Fruit fly (Drosophila melanogaster): ENCODE results near the gene CG17325.
A peak's percentile ranks its signal among the peaks of the same experiment; 100 is the strongest.

Gene CG17325

DNA sequence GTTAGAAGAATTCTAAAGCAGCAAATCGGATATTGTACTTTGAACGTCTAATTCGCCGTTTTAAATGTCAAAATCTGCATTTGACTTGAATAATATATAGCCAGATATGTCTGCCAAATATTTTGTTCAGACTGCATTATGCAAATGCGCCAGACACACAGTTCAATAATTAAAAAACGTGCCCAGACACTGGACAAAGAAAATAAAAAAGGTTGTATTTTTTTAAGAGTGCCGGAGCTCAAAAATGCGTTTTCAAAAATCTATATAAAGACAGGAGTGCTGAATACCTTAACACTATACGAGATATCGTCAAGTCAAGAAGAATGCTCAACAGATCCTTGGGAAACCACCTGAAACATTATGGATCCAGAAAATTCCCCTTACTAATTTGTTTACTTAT lies at the start of gene CG17325, which contains the start of gene CG42305:
TSS of gene CG17325 (plus strand) at position 301 of the 400 bp plus-strand sequence.
TSS of gene CG42305 (plus strand) at position 301 of the 400 bp plus-strand sequence.
- TF ChIP-seq CTCF (optimal IDR thresholded peaks at IDR 0.05) (no peak), CG8478 (optimal IDR thresholded peaks at IDR 0.05) (no peak)

DNA sequence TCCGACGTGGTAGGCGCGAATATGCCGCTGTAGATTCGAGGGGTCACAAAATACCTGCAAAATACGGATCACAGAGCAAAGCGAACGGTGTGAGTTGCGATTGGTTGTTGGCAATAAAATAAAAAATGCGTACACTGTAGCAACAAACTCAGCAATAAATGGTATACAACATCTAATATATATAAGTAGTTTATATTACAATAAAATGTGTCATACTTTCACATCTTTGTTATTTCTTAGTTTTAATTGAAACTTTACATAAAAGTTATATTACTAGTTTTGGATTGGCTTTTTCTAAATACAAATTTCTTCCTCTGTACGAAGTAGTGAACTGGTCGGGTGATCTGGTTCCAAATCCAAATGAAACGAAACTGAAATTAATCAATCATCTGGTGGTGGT lies 46.7 kb upstream of the CG17325 start:
- no peak for TF ChIP-seq CG8478 (optimal IDR thresholded peaks at IDR 0.05)
- no peak for TF ChIP-seq CTCF (optimal IDR thresholded peaks at IDR 0.05)

DNA sequence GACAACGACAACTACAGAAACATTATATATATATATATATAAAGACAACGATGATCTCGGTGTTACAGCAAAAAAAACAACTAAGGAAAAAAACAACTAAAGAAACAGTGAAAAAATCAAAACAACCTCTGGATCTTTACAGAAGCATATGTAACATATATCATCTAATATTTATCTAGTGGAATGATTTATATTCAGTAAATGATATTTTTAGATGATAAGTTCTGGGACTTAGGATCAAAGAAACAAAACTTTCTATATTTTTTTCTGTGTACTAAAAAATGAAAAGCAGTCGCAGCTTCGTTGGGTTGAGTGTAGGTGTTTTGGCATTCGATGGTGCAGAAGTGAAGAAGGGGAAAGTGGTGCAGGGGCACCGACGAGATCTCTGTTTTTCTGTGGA lies 45.3 kb upstream of the CG17325 start:
- TF ChIP-seq CG8478 (optimal IDR thresholded peaks at IDR 0.05) (no peak), CTCF (optimal IDR thresholded peaks at IDR 0.05) (no peak)

DNA sequence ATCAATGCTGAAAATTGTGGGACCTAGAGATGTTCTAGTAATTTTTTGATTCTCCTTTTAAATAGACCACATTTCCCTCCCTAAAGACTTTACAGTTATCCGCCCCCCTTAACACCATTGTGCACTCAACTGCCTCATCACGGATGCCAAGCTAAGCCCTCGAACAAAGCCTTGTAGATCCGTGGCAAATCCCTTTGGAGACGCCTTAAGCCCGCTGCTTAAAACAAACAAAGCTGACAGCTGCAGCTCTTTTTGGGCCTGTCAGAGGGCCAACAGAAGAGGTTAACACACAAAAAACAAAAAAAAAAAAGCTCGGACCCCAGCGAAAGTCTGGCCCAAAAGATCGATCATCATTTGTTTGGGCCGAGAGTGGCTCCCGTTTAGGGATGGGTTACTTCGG lies 44.6 kb upstream of the CG17325 start:
- TF ChIP-seq CTCF (optimal IDR thresholded peaks at IDR 0.05) (no peak), CG8478 (optimal IDR thresholded peaks at IDR 0.05) (no peak)

DNA sequence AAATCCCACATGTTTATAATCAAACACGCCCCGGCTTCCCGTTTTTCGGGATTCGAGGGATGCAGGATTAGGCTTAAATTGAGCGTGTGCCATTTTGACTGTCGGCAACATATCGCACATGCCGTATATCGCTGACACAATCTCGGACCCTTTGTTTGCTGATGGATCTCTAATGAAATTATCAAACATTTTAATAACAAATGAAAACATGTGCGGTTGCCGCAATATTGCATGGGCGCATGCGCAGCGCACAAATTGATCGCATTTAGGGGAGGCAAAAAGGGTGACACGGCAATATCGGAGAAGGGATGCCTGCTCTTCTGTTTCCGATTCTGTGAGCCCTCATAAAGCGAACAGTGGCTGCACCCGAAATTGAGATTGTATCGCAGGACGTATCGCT lies 37.2 kb upstream of the CG17325 start:
- no peak for TF ChIP-seq CG8478 (optimal IDR thresholded peaks at IDR 0.05)
- TF ChIP-seq CTCF (optimal IDR thresholded peaks at IDR 0.05): no peak

DNA sequence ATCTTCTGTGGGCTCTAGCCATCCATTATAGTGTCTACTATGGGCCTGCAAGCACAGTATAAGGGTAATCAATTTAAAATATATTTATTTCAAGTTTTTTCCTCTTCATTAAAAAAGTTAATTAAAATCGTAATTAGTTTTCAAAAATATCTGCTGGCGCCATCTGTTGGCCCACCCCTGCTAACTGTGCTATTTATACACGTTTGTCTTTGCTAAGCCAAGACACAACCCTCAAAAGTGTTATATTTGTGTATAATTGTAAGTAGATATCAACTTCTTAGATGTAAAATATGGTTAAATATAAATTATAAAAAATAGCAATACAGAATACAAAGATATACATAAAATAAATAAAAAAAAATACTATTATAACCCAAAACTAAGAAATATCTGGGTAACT lies 35.9 kb upstream of the CG17325 start:
- peak; percentile 65 to 91 for TF ChIP-seq CTCF (optimal IDR thresholded peaks at IDR 0.05)
- TF ChIP-seq CG8478 (optimal IDR thresholded peaks at IDR 0.05): no peak

DNA sequence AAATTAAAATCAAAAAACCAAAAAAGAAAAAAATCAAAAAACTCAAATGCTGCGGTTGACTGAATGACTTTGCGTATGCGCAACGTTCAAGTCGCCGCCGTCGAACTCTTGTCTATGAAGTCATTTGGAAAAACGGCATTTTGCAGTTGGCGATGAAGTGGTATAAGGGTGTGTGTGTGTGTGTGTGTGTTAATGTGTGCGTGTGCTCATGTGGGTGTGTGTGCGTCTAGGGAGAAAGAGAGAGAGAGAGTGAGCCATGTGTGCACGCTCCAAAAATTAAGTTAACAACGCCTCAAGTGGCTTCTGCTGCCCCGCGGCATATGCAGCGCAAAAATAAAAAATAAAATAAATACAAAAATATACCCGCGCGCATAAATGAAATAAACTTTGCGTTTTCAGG lies 35.0 kb upstream of the CG17325 start:
- TF ChIP-seq CG8478 (optimal IDR thresholded peaks at IDR 0.05) (no peak), CTCF (optimal IDR thresholded peaks at IDR 0.05) (no peak)

DNA sequence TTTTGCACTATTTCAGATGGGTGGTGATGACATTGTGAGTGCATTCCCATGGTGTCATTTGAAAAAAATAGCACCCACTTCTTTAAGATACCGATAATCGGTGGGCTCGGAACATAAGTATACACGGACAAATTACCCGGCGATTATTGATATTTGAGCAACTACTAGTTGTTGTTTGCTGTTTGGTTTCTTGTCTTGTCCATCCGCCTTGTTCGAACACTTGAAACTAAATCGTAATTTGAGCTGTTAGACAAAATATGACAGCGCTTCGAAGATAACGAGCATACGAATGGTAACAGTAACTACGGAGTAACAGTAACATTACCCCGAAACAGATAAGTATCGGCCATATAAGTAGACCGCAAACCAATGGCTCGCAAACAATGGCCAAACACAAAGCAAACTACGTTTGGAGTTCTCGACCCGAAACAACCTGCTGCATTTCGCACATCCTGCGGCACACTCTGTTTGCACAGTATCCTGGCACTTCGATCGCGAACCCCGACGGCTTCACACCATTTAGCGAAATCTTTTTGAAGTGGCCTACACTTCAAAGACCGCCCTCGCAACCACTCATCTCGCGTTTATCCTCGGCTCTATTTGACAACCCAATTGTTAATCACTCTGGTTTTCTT lies 31.4 kb upstream of the CG17325 start:
- TF ChIP-seq CTCF (optimal IDR thresholded peaks at IDR 0.05): no peak
- no peak for TF ChIP-seq CG8478 (optimal IDR thresholded peaks at IDR 0.05)

DNA sequence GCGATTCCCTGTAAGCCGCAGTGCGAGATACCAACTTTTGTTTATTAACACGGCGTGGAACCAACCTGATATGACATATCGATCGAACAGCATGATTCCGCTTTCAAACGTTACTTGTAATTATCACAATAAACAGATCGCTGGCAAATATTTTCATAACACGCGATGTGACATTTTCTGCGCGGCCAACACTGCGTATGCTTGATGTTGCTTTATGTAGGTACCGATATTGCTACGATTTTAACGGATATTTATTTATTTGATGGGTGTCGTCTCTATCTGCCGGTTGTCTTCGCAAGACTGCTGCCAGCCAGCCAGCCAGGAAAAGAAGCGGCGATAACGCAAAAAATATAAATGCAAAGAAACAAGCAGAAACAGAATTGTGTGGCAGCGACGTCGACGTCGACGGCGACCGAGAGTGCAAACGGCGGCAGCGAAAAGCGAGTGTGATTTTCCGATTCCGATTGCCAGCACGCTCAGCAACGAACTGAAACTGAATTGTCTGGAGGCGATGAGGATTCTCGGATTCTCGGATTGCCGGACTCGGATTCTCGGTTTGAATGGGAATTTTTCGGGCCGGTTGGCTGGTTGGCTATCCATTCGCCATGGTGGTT lies 30.1 kb upstream of the CG17325 start:
- no peak for TF ChIP-seq CTCF (optimal IDR thresholded peaks at IDR 0.05)
- TF ChIP-seq CG8478 (optimal IDR thresholded peaks at IDR 0.05): no peak

DNA sequence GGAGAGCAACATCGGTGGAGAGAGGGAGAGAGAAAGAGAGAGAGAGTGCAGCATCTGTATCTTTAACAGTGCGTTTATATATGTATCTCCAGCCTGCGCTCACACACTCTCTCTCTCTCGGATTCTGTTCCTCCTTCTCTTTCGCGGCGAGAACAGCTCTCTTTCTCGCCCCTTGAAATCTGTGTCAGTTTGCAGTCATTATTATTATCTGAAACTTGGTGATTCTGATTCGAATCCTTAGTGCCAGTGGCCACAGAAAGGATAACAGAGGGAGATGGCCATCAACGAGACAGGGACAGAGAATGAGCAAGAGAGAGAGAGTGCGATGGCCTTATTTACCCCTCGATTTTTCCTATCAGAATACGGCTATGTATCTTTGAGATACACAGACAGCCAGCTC lies 29.5 kb upstream of the CG17325 start:
- no peak for TF ChIP-seq CG8478 (optimal IDR thresholded peaks at IDR 0.05)
- peak in 1 of 2 experiments; percentile 27 for TF ChIP-seq CTCF (optimal IDR thresholded peaks at IDR 0.05)

DNA sequence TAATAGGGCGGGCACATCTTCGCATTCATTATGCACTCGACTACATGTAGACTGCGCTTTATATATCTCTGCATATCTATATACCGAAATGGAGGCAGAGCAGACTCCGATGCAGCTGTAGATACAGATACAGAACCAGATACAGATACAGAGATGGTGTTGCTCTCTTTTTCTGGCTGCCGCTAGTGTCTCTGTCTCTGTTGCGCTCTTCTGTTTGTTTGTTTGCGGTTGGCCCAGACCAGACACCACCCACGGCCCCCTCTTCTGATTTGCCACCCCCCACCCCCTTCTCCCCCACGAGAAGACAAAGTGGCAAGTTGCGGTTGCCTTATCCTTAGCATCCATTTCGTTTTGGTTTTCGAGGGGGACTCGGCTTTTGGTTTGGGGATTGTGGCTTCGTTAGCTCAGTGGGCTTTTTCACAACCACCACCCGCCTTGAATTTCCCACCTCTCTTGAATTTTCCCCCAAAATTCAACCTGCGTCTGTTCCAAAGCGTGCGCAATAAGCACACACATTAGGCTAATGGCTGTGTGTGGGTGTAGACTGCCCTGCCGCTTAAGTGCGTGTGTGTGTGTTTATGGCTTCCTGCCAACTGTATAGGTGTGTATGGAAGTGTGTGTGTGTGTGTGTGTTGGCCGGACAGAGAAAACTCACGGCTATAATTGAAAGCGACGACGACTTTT lies 28.9 kb upstream of the CG17325 start:
- TF ChIP-seq CTCF (optimal IDR thresholded peaks at IDR 0.05) (no peak), CG8478 (optimal IDR thresholded peaks at IDR 0.05) (no peak)

DNA sequence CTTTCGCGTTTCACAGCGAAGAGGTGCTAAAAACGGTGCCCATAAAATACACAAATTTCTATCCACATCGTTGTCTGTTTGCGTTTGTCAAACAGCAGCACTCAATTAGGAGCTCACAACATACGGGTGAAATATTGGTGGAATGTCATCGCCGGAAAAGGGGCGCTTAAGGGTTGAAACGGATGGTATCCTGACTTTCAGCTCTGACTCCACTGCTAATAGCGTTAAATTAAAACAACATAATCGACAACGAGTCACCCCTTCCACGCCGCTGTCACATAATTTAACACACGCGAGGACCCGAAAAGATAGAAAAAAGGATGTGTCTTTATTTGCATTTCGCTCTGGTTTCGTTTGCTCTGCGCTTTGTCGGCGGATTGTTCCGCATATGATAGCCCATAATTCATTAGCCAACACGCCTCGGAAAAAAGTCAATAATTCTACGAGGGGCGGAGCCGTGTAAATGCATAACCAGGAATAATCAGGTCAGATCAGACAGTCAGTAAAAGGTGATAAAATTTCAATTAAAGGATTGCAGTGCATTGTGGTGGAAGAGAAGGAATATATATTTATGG lies 27.3 kb upstream of the CG17325 start:
- TF ChIP-seq CG8478 (optimal IDR thresholded peaks at IDR 0.05) (no peak), CTCF (optimal IDR thresholded peaks at IDR 0.05) (no peak)

DNA sequence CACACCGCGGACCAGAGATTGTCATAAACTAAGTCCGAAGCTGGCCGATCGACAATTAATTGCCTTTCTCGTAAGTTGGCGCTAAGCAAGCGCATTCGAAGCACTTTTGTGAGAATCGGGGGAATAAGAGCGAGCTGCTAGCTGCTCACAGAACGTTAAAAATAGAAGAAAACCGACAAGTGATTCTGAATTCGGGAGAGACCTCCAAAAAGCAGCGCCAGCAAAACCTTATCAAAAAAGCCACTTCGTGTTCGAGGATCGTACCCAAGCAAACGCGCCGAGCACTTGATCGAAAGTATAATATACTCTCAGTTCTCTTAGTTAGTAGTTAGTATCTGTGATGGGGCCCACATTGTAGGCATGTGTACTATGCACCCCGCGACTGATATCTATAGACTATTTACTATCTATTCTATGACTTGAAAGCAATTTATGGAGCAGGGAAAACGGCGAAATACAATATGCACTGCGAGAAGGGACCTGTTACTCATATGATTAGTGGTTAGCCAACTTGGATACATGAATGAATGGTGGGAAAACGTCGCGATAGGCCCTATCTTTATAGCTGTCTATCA lies 24.9 kb upstream of the CG17325 start:
- TF ChIP-seq CTCF (optimal IDR thresholded peaks at IDR 0.05): no peak
- no peak for TF ChIP-seq CG8478 (optimal IDR thresholded peaks at IDR 0.05)

DNA sequence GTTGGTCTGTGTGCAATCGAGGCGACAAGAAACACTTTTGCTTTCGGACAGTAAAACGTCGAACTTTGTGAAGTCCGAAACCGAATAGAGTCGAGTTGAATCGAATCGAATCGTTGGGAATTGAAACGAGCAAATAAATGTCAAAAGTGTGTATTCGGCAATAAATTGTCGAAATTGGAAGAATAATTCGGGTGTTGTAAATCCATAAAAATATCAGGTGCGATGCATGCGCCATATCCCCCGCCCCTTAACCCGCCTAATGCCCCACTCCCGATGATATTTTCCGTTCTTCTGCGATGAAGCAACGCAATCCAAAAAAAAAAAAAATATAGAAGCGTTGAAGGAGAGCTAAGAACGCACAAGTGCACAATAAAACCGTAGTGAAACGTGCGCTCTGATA lies 23.5 kb upstream of the CG17325 start:
- TF ChIP-seq CG8478 (optimal IDR thresholded peaks at IDR 0.05) (no peak), CTCF (optimal IDR thresholded peaks at IDR 0.05) (no peak)

DNA sequence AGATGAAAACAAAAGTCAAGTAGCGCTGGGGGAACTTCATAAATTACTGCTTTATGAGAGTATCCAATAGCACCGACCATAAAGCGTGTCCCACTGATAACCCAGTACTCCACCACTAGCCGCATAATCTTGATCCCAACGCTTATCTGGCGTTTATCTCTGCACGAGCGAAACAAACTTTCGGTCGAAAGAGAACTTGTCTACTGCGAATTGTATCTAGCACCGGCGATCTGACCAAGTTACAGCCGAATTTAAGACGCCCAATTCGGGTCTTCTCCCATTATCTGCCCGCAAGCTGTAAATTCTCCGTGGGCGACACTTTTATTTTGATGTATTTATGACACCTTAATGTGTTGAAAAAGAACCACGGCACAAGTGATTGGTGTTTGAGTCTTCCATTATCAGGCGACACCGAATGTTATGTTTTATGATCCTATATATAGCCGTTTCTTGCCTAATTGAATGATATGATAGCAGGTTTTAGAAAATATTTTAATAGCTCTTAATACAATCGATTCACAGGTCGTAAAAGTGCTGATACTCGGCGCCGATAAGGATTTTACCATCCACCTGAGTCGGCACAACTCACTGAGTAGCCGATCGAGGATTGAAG lies 22.6 kb upstream of the CG17325 start:
- TF ChIP-seq CG8478 (optimal IDR thresholded peaks at IDR 0.05) (no peak), CTCF (optimal IDR thresholded peaks at IDR 0.05) (no peak)

All from S2 (cell line).